Fruit fly (Drosophila melanogaster) whole organism, embryonic: ENCODE data around the gene CG6163.
A peak's percentile ranks its signal among the peaks of the same experiment; 100 is the strongest.

ENCODE experiments used
- Adf1 ChIP-seq: fragments of 200-800 bp; sonication (Bioruptor generic); IDR thresholded peaks from 2 replicates; pipeline ENCODE4 v1.3.6; 2022; ENCODE audit warnings: missing biosample characterization, missing genetic modification characterization
- Antp ChIP-seq: fragments of 200-800 bp; sonication (Bioruptor generic); optimal IDR thresholded peaks from 3 replicates; lab custom pipeline; 2016; ENCODE audit warnings: missing biosample characterization, missing genetic modification characterization
- CG10147 ChIP-seq: fragments of 200-800 bp; sonication (Bioruptor generic); optimal IDR thresholded peaks from 2 replicates; lab custom pipeline; 2019; ENCODE audit warnings: missing biosample characterization, mild to moderate bottlenecking, missing genetic modification characterization, moderate library complexity
- CG11695 ChIP-seq: fragments of 200-800 bp; sonication (Bioruptor generic); IDR thresholded peaks from 3 replicates; pipeline ENCODE4 v1.3.6; 2022; ENCODE audit warnings: missing biosample characterization, missing genetic modification characterization
- CG1233 ChIP-seq: fragments of 200-800 bp; sonication (Bioruptor generic); optimal IDR thresholded peaks from 4 replicates; lab custom pipeline; 2018; ENCODE audit warnings: missing biosample characterization, mild to moderate bottlenecking, missing genetic modification characterization
- CG12769 ChIP-seq: fragments of 200-800 bp; sonication (Bioruptor generic); optimal IDR thresholded peaks from 2 replicates; lab custom pipeline; 2019; ENCODE audit warnings: missing biosample characterization, mild to moderate bottlenecking, missing genetic modification characterization, moderate library complexity
- CG13296 ChIP-seq: fragments of 200-800 bp; sonication (Bioruptor generic); optimal IDR thresholded peaks from 3 replicates; lab custom pipeline; 2018; ENCODE audit warnings: missing biosample characterization, mild to moderate bottlenecking, missing genetic modification characterization
- CG15269 ChIP-seq: fragments of 200-800 bp; sonication (Bioruptor generic); optimal IDR thresholded peaks from 2 replicates; lab custom pipeline; 2018; ENCODE audit warnings: missing biosample characterization, mild to moderate bottlenecking, missing genetic modification characterization, moderate library complexity
- CG15601 ChIP-seq: fragments of 200-800 bp; sonication (Bioruptor generic); optimal IDR thresholded peaks from 3 replicates; lab custom pipeline; 2019; ENCODE audit warnings: missing biosample characterization, mild to moderate bottlenecking, missing genetic modification characterization, moderate library complexity
- CG1647 ChIP-seq: fragments of 200-800 bp; sonication (Bioruptor generic); optimal IDR thresholded peaks from 3 replicates; lab custom pipeline; 2016; ENCODE audit warnings: missing biosample characterization, missing genetic modification characterization
- CG18764 ChIP-seq: fragments of 200-800 bp; sonication (Bioruptor generic); optimal IDR thresholded peaks from 3 replicates; lab custom pipeline; 2016; ENCODE audit warnings: missing biosample characterization, missing genetic modification characterization
- CG3163 ChIP-seq: fragments of 200-800 bp; sonication (Bioruptor generic); optimal IDR thresholded peaks from 3 replicates; lab custom pipeline; 2016; ENCODE audit warnings: missing biosample characterization, missing genetic modification characterization
- CG3726 ChIP-seq: fragments of 200-800 bp; sonication (Bioruptor generic); IDR thresholded peaks from 3 replicates; pipeline ENCODE4, ENCODE4 v1.3.6; 2022; ENCODE audit warnings: missing biosample characterization, missing genetic modification characterization
- CG3995 ChIP-seq: fragments of 200-800 bp; sonication (Bioruptor generic); optimal IDR thresholded peaks from 3 replicates; lab custom pipeline; 2016; ENCODE audit warnings: missing biosample characterization, missing genetic modification characterization
- CG4820 ChIP-seq: fragments of 200-800 bp; sonication (Bioruptor generic); optimal IDR thresholded peaks from 3 replicates; lab custom pipeline; 2016; ENCODE audit warnings: missing biosample characterization, missing genetic modification characterization
- CG6689 ChIP-seq: fragments of 200-800 bp; sonication (Bioruptor generic); IDR thresholded peaks from 2 replicates; pipeline ENCODE4 v1.3.6; 2022; ENCODE audit warnings: missing biosample characterization, missing genetic modification characterization
- CG6765 ChIP-seq: fragments of 200-800 bp; sonication (Bioruptor generic); optimal IDR thresholded peaks from 3 replicates; lab custom pipeline; 2017; ENCODE audit warnings: missing biosample characterization, mild to moderate bottlenecking, missing genetic modification characterization
- CG8290 ChIP-seq, 3 experiments: fragments of 200-800 bp; sonication (Bioruptor generic); optimal IDR thresholded peaks; 2 replicates each; lab custom pipeline; 2016 to 2019; ENCODE audit warnings: missing biosample characterization in 3 of 3, missing genetic modification characterization in 3 of 3, mild to moderate bottlenecking in 2 of 3, moderate library complexity in 1 of 3
- CG8478 ChIP-seq: fragments of >200 bp; optimal IDR thresholded peaks from 2 replicates; lab custom pipeline; 2018
- CTCF ChIP-seq: fragments of 200-800 bp; sonication (Bioruptor generic); optimal IDR thresholded peaks from 2 replicates; lab custom pipeline; 2017; ENCODE audit warnings: missing biosample characterization, mild to moderate bottlenecking, missing genetic modification characterization, moderate library complexity
- CoRest ChIP-seq: fragments of 200-800 bp; sonication (Bioruptor generic); optimal IDR thresholded peaks from 3 replicates; lab custom pipeline; 2018; ENCODE audit warnings: missing biosample characterization, mild to moderate bottlenecking, missing genetic modification characterization, moderate library complexity
- Eip74EF ChIP-seq, 2 experiments: fragments of 200-800 bp in 1 of 2; fragments of >200 bp in 1 of 2; sonication (Bioruptor generic) in 1 of 2; optimal IDR thresholded peaks; 2 replicates each; lab custom pipeline; 2017 to 2019; ENCODE audit warnings: missing biosample characterization in 2 of 2, missing genetic modification characterization in 2 of 2, mild to moderate bottlenecking in 1 of 2, moderate library complexity in 1 of 2
- Gug ChIP-seq: fragments of 200-800 bp; sonication (Bioruptor generic); IDR thresholded peaks from 4 replicates; pipeline ENCODE4 v1.3.6; 2022; ENCODE audit warnings: missing biosample characterization, missing genetic modification characterization
- HHEX ChIP-seq: fragments of 200-800 bp; sonication (Bioruptor generic); optimal IDR thresholded peaks from 3 replicates; lab custom pipeline; 2017; ENCODE audit warnings: missing biosample characterization, mild to moderate bottlenecking, missing genetic modification characterization, missing genetic modification reagents
- HLHmδ ChIP-seq: fragments of 200-800 bp; sonication (Bioruptor generic); optimal IDR thresholded peaks from 2 replicates; lab custom pipeline; 2018; ENCODE audit warnings: missing biosample characterization, mild to moderate bottlenecking, missing genetic modification characterization, moderate library complexity
- Hr39 ChIP-seq: fragments of >200 bp; optimal IDR thresholded peaks from 2 replicates; lab custom pipeline; 2017
- Max ChIP-seq: fragments of 200-800 bp; sonication (Bioruptor generic); optimal IDR thresholded peaks from 2 replicates; lab custom pipeline; 2016; ENCODE audit warnings: missing biosample characterization, mild to moderate bottlenecking, missing genetic modification characterization
- Sry-β ChIP-seq: fragments of 200-800 bp; sonication (Bioruptor generic); optimal IDR thresholded peaks from 2 replicates; lab custom pipeline; 2018; ENCODE audit warnings: missing biosample characterization, mild to moderate bottlenecking, missing genetic modification characterization, moderate library complexity
- YL-1 ChIP-seq: fragments of 200-800 bp; sonication (Bioruptor generic); optimal IDR thresholded peaks from 3 replicates; lab custom pipeline; 2017; ENCODE audit warnings: missing biosample characterization, mild to moderate bottlenecking, missing genetic modification characterization
- cg ChIP-seq: fragments of 200-800 bp; sonication (Bioruptor generic); optimal IDR thresholded peaks from 3 replicates; lab custom pipeline; 2019; ENCODE audit warnings: missing biosample characterization, mild to moderate bottlenecking, missing genetic modification characterization, moderate library complexity
- disco-r ChIP-seq: fragments of 200-800 bp; sonication (Bioruptor generic); optimal IDR thresholded peaks from 2 replicates; lab custom pipeline; 2016; ENCODE audit warnings: missing biosample characterization, missing genetic modification characterization
- dmrt99B ChIP-seq: fragments of 200-800 bp; sonication (Bioruptor generic); optimal IDR thresholded peaks from 2 replicates; lab custom pipeline; 2018; ENCODE audit warnings: missing biosample characterization, mild to moderate bottlenecking, missing genetic modification characterization, moderate library complexity
- ewg ChIP-seq: fragments of 200-800 bp; sonication (Bioruptor generic); optimal IDR thresholded peaks from 3 replicates; lab custom pipeline; 2017; ENCODE audit warnings: mild to moderate bottlenecking, missing biosample characterization, missing genetic modification reagents, missing genetic modification characterization
- fd102C ChIP-seq: fragments of 200-800 bp; sonication (Bioruptor generic); optimal IDR thresholded peaks from 2 replicates; lab custom pipeline; 2018; ENCODE audit warnings: missing biosample characterization, mild to moderate bottlenecking, missing genetic modification characterization, moderate library complexity
- fd64A ChIP-seq: fragments of 200-800 bp; sonication (Bioruptor generic); optimal IDR thresholded peaks from 3 replicates; lab custom pipeline; 2018; ENCODE audit warnings: missing biosample characterization, mild to moderate bottlenecking, missing genetic modification characterization
- fd96Cb ChIP-seq: fragments of 200-800 bp; sonication (Bioruptor generic); optimal IDR thresholded peaks from 2 replicates; lab custom pipeline; 2018; ENCODE audit warnings: missing biosample characterization, mild to moderate bottlenecking, missing genetic modification characterization, moderate library complexity
- ham ChIP-seq: fragments of 200-800 bp; sonication (Bioruptor generic); IDR thresholded peaks from 2 replicates; pipeline ENCODE4 v1.3.6; 2022; ENCODE audit warnings: missing biosample characterization, missing genetic modification characterization
- hkb ChIP-seq, 2 experiments: fragments of 200-800 bp in 1 of 2; fragments of >200 bp in 1 of 2; sonication (Bioruptor generic) in 1 of 2; IDR thresholded peaks in 1 of 2; optimal IDR thresholded peaks in 1 of 2; 2 replicates each; pipeline versions ENCODE4 v1.3.6 to Lab custom; 2017 to 2022; ENCODE audit warnings: missing biosample characterization in 1 of 2, missing genetic modification characterization in 1 of 2
- lmd ChIP-seq: fragments of 200-800 bp; sonication (Bioruptor generic); IDR thresholded peaks from 2 replicates; pipeline ENCODE4 v1.3.6; 2022; ENCODE audit warnings: missing biosample characterization, missing genetic modification characterization
- phol ChIP-seq: fragments of 200-800 bp; sonication (Bioruptor generic); optimal IDR thresholded peaks from 3 replicates; lab custom pipeline; 2018; ENCODE audit warnings: missing biosample characterization, mild to moderate bottlenecking, missing genetic modification characterization, moderate library complexity
- psq ChIP-seq: fragments of 200-800 bp; sonication (Bioruptor generic); optimal IDR thresholded peaks from 2 replicates; lab custom pipeline; 2017; ENCODE audit warnings: missing biosample characterization, missing genetic modification characterization
- pum ChIP-seq: fragments of 200-800 bp; sonication (Bioruptor generic); optimal IDR thresholded peaks from 2 replicates; lab custom pipeline; 2016; ENCODE audit warnings: missing biosample characterization, missing genetic modification characterization
- sc ChIP-seq, 3 experiments: fragments of >200 bp in 2 of 3; fragments of 200-800 bp in 1 of 3; sonication (Bioruptor generic) in 1 of 3; optimal IDR thresholded peaks; 2 replicates in 2 of 3; 3 replicates in 1 of 3; lab custom pipeline; 2017; ENCODE audit warnings: mild to moderate bottlenecking in 1 of 3, missing biosample characterization in 1 of 3, missing genetic modification characterization in 1 of 3, missing genetic modification reagents in 1 of 3
- sima ChIP-seq: fragments of 200-800 bp; sonication (Bioruptor generic); optimal IDR thresholded peaks from 2 replicates; lab custom pipeline; 2016; ENCODE audit warnings: missing biosample characterization, missing genetic modification characterization
- sob ChIP-seq: fragments of 200-800 bp; sonication (Bioruptor generic); IDR thresholded peaks from 2 replicates; pipeline ENCODE4 v1.3.6; 2022; ENCODE audit warnings: missing biosample characterization, missing genetic modification characterization
- toy ChIP-seq: fragments of 200-800 bp; sonication (Bioruptor generic); IDR thresholded peaks from 2 replicates; pipeline ENCODE4 v1.3.6; 2022; ENCODE audit warnings: missing biosample characterization, missing genetic modification characterization
- vnd ChIP-seq: fragments of 200-800 bp; sonication (Bioruptor generic); IDR thresholded peaks from 3 replicates; pipeline ENCODE4 v1.3.6; 2022; ENCODE audit warnings: missing biosample characterization, missing genetic modification characterization; ENCODE audit not compliant: partially characterized antibody
- wek ChIP-seq: fragments of 200-800 bp; sonication (Bioruptor generic); optimal IDR thresholded peaks from 3 replicates; lab custom pipeline; 2018; ENCODE audit warnings: missing biosample characterization, mild to moderate bottlenecking, missing genetic modification characterization, moderate library complexity

CG6163 gene

DNA sequence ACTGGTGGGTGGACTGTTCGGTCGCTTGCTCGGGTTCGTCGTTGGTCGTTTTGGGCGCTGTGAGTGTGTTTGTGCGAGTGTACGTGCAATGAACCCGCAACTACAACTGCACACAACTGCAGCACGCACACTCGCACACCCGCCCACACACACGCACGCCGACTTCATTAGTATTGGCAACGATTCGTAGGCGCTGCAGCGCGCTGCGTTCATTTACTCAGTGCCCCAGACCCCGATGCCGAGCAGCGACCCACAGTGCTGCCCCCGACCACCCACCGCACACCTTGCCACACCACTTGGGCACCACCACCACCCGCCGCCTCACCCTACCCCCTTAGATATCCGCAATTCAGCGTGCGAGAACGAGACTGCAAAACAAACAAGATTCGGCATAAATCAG is 1.7 kb upstream of the CG6163 start (continued):
- no peak for TF ChIP-seq Adf1
- peak in 1 of 2 experiments; percentile 6 for TF ChIP-seq Eip74EF (GFP tag; optimal IDR thresholded peaks at IDR 0.05; lab: Kevin White, UChicago)
- TF ChIP-seq ham, result 0 out of 2 replicates have a peak, but pooled peaks have one; percentile 25
- TF ChIP-seq HLHmδ (GFP tag; lab: Kevin White, UChicago), result no peak
- no peak for TF ChIP-seq fd96Cb (tag; lab: Kevin White, UChicago)
- TF ChIP-seq CG15601, result no peak
- no peak for TF ChIP-seq CG1647 (GFP tag; lab: Kevin White, UChicago)
- 0 out of 2 replicates have a peak, but pooled peaks have one; percentile 28 for TF ChIP-seq sob (GFP tag; lab: Robert Waterston, UW)
- TF ChIP-seq fd64A (GFP tag; lab: Kevin White, UChicago), result peak; percentile 37
- no peak for TF ChIP-seq CG1233 (GFP tag; lab: Kevin White, UChicago)
- no peak for TF ChIP-seq wek (GFP tag; lab: Kevin White, UChicago)
- no peak for TF ChIP-seq fd102C
- TF ChIP-seq dmrt99B (tag; lab: Kevin White, UChicago), result no peak
- TF ChIP-seq CG3726 (GFP tag; lab: Robert Waterston, UW), result no peak
- no peak for TF ChIP-seq disco-r (GFP tag; lab: Kevin White, UChicago)
- no peak for TF ChIP-seq phol
- no peak for TF ChIP-seq vnd (GFP tag; lab: Robert Waterston, UW)
- TF ChIP-seq HHEX (GFP tag; lab: Kevin White, UChicago), result peak; percentile 20
- no peak for TF ChIP-seq YL-1 (GFP tag; lab: Kevin White, UChicago)
- no peak for TF ChIP-seq CTCF (GFP tag; lab: Kevin White, UChicago)
- TF ChIP-seq CG10147 (GFP tag; lab: Kevin White, UChicago), result no peak
- TF ChIP-seq Antp (GFP tag; lab: Kevin White, UChicago), result no peak
- TF ChIP-seq CG6765, result no peak
- no peak for TF ChIP-seq CG11695 (GFP tag; lab: Robert Waterston, UW)
- no peak for TF ChIP-seq CG13296 (GFP tag; lab: Kevin White, UChicago)
- TF ChIP-seq Hr39 (lab: Kevin White, UChicago), result peak; percentile 52
- TF ChIP-seq sc (optimal IDR thresholded peaks at IDR 0.05; lab: Kevin White, UChicago), result no peak
- TF ChIP-seq sc (GFP tag; optimal IDR thresholded peaks at IDR 0.05; lab: Kevin White, UChicago), result no peak
- TF ChIP-seq CG3995 (GFP tag; lab: Kevin White, UChicago), result no peak
- peak; percentile 52 for TF ChIP-seq cg (GFP tag; lab: Kevin White, UChicago)
- TF ChIP-seq CG15269 (tag; lab: Kevin White, UChicago), result no peak
- TF ChIP-seq CG12769 (tag; lab: Kevin White, UChicago), result peak; percentile 47
- TF ChIP-seq CoRest (tag; lab: Kevin White, UChicago), result no peak
- no peak for TF ChIP-seq Max (GFP tag; lab: Kevin White, UChicago)
- no peak for TF ChIP-seq sima (GFP tag; lab: Kevin White, UChicago)
- TF ChIP-seq CG4820 (GFP tag; lab: Kevin White, UChicago), result no peak

DNA sequence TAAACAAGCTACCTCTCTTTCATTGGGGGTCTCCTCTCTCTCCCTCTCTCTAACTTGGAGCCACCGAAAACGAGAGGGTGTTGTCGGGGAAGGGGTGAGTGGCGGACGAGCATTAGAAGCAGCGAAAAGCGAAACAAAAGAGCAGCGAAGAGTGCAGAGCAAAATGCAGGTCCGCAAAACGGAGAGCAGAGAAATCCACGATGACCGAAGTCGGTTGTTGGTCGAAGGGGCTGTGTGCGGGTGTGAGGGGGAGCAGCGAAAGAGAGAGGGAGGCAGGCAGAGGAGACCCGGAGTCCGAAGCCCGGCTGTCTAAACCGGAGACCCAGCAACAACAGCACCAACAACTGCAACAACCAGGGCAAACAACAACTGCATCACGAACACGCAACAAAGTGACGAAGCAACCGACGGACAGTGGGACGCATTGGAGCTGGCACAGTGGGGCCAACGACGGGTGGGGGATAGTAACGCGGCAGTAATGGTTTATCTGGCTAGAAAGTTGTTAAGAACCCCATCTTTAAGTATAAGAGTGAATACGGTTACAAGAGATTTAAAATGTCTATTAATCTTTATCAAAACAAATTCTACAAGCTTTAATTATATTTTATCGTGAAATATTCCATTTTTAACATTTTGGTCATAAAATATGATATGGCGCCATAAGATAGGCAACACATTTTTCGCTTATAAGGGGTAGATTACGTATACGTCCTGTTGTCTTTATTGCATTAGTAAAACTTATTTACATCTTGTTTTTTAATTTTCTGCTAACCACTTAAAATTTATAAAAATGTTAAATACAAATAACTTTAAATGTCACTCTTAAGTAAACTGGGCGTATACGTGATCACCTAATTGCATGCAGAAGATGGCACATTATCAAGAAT is 990 bp upstream of the CG6163 start:
- TF ChIP-seq CG8478 (lab: Kevin White, UChicago) (peak; percentile 47), ewg (GFP tag; lab: Kevin White, UChicago) (peak; percentile 0), toy (GFP tag; lab: Robert Waterston, UW) (0 out of 2 replicates have a peak, but pooled peaks have one; percentile 7), lmd (GFP tag; lab: Robert Waterston, UW) (peak; percentile 26; the same call in 1 of the 2 replicates), hkb (optimal IDR thresholded peaks at IDR 0.05; lab: Kevin White, UChicago) (no peak), hkb (GFP tag; IDR thresholded peaks at IDR 0.05; lab: Robert Waterston, UW) (0 out of 2 replicates have a peak, but pooled peaks have one; percentile 3), CG3163 (GFP tag; lab: Kevin White, UChicago) (peak; percentile 78), Sry-β (GFP tag; lab: Kevin White, UChicago) (peak; percentile 63), CG18764 (no peak), CG8290 (GFP tag; optimal IDR thresholded peaks at IDR 0.05; lab: Kevin White, UChicago) (no peak), CG8290 (tag; optimal IDR thresholded peaks at IDR 0.05; lab: Kevin White, UChicago) (peak in 1 of 2 experiments; percentile 44), pum (GFP tag; lab: Kevin White, UChicago) (no peak), Gug (GFP tag; lab: Robert Waterston, UW) (peak; percentile 33; the same call in 1 of the 4 replicates), CG1647 (GFP tag; lab: Kevin White, UChicago) (no peak), CG6689 (GFP tag; lab: Robert Waterston, UW) (0 out of 2 replicates have a peak, but pooled peaks have one; percentile 15), psq (GFP tag; lab: Kevin White, UChicago) (peak; percentile 33), CG12769 (tag; lab: Kevin White, UChicago) (peak; percentile 34)
